Worm (Caenorhabditis elegans): Measurements from ENCODE around the gene tos-1.

Gene tos-1

ce11 chrV:9359674-9360073 is 15.7 kb upstream of the tos-1 start, which contains the start of gene gpa-3:
gpa-3 (minus strand) TSS chrV:9359774.
- TF ChIP-seq dao-5 (tag; optimal IDR thresholded peaks at IDR 0.05) (no peak), him-1 (tag; optimal IDR thresholded peaks at IDR 0.05) (no peak), W03F9.2 (tag; optimal IDR thresholded peaks at IDR 0.05) (no peak)

DNA sequence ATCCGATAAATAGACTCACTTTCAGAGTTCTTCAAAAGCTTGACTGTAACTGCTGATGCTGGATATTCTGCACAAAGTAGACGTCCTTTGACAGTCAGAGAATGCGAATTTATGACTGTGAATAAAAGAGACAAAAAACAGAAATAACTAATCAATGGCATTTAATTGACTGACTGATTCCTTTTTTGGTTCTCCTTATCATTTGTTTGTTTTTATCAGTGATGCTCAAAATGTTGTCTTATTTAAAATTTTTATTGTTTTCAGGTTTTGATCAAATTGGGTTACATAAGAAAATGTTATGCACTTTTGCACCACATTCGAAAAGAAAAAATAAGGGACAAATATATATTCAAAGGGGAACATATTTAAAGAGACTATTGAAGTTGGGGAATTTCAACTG is 12.3 kb upstream of the tos-1 start, which contains the start of gene ttr-49:
Gene ttr-49, minus strand, starts transcription at position 171 of the 400 bp plus-strand sequence.
- no peak for TF ChIP-seq him-1 (tag; optimal IDR thresholded peaks at IDR 0.05)

ce11 chrV:9355371-9355770 is 11.4 kb upstream of the tos-1 start, which contains the start of gene ttr-40:
ttr-40 (minus strand) TSS chrV:9355471.
- TF ChIP-seq W03F9.2 (tag; optimal IDR thresholded peaks at IDR 0.05) = no peak
- TF ChIP-seq him-1 (tag; optimal IDR thresholded peaks at IDR 0.05) = no peak
- TF ChIP-seq dao-5 (tag; optimal IDR thresholded peaks at IDR 0.05) = no peak

DNA sequence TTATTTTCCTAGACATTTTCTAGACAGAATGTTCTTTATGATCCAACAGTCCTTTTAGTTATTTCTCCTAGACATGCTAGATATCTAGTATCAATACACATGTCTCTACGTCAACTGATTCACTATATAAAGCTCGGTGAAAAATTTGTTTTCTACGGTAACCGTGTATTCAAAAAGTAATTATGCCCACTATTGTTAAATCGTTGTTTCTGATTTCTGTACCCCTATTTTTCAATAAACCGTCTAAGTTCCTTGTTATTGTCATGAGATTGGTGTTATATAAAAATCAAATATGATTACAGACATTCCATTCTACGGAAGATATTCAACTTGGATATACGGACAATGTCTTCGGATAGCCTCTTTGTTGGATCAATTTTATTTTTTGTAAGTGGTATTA is 8.9 kb upstream of the tos-1 start, which contains the start of gene srx-46:
Gene srx-46, plus strand, starts transcription at position 301 of the 400 bp plus-strand sequence.
- no peak for TF ChIP-seq him-1 (tag; optimal IDR thresholded peaks at IDR 0.05)
- TF ChIP-seq W03F9.2 (tag; optimal IDR thresholded peaks at IDR 0.05) = no peak
- TF ChIP-seq dao-5 (tag; optimal IDR thresholded peaks at IDR 0.05) = no peak

DNA sequence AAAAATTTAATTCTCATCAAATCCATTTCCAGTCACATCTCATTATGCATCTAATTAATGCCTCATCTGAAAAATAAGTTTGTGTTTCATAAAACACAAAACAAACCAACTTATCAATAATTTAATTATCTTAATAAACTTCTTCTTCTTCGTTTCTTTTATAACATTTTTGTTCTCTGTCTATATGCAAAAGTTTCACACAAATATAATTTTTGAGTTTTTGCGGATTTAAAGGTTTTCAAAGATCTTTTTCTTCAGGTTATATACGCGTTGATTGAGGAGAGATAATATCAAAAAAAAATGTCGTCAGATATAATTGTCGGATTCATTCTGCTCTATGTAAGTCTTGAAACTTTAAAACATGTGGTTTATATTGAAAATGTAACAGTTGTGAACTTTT is 5.7 kb upstream of the tos-1 start, which contains the start of gene srx-47:
Gene srx-47, plus strand, starts transcription at position 301 of the 400 bp plus-strand sequence.
- no peak for TF ChIP-seq him-1 (tag; optimal IDR thresholded peaks at IDR 0.05)
- no peak for TF ChIP-seq dao-5 (tag; optimal IDR thresholded peaks at IDR 0.05)
- no peak for TF ChIP-seq W03F9.2 (tag; optimal IDR thresholded peaks at IDR 0.05)

ce11 chrV:9346804-9347203 is 2.8 kb upstream of the tos-1 start, which contains the start of the genes K07B1.7 and try-5:
K07B1.7 (minus strand) TSS chrV:9346962.
try-5 (plus strand) TSS chrV:9347044.
- no peak for TF ChIP-seq dao-5 (tag; optimal IDR thresholded peaks at IDR 0.05)
- no peak for TF ChIP-seq W03F9.2 (tag; optimal IDR thresholded peaks at IDR 0.05)
- TF ChIP-seq him-1 (tag; optimal IDR thresholded peaks at IDR 0.05) = no peak

DNA sequence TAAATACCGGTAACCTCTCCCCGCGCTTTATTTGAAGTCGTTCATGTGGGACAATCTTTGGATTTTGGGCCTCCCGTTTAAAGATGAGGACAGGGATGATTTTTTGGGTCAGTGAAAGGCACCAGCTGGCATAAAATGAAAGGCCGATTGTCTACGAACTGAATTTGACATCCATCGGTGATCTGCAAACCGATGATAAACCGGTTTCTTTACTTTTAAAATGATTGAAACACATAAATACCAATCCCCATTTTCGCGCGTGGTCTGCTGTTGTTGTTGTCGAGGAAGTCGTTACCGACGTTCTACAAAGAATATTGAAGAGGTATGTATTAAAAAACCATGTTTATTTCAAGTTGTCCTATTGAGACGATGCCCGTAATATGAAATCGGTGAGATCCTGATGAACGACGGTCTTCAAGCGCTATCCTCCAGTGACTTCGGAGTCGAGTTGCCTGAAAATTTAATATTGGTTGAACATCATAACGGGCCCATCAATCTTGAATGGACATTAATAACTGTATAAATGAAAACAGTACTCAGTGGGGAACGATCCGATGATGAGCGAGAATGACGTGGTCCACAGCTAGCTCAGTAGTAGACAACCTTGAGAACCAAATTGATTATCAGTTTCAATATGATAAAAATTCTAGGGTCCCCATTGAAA is 906 bp downstream of the tos-1 start:
- no peak for TF ChIP-seq W03F9.2 (tag; optimal IDR thresholded peaks at IDR 0.05)
- no peak for TF ChIP-seq dao-5 (tag; optimal IDR thresholded peaks at IDR 0.05)
- TF ChIP-seq him-1 (tag; optimal IDR thresholded peaks at IDR 0.05) = no peak

- TF ChIP-seq W03F9.2 (tag; optimal IDR thresholded peaks at IDR 0.05) (no peak), him-1 (tag; optimal IDR thresholded peaks at IDR 0.05) (no peak), dao-5 (tag; optimal IDR thresholded peaks at IDR 0.05) (no peak)
These were observed 3.7 kb downstream of the tos-1 start for ce11 chrV:9340318-9340717.

ce11 chrV:9338452-9338851 is 5.6 kb downstream of the tos-1 start:
- TF ChIP-seq dao-5 (tag; optimal IDR thresholded peaks at IDR 0.05) (no peak), W03F9.2 (tag; optimal IDR thresholded peaks at IDR 0.05) (no peak), him-1 (tag; optimal IDR thresholded peaks at IDR 0.05) (no peak)

- no peak for TF ChIP-seq dao-5 (tag; optimal IDR thresholded peaks at IDR 0.05)
- TF ChIP-seq him-1 (tag; optimal IDR thresholded peaks at IDR 0.05) = no peak
- no peak for TF ChIP-seq W03F9.2 (tag; optimal IDR thresholded peaks at IDR 0.05)
These were observed 7.5 kb downstream of the tos-1 start, which contains the start of gene coq-6 for ce11 chrV:9336462-9336861. coq-6 (plus strand) TSS chrV:9336762.

- no peak for TF ChIP-seq dao-5 (tag; optimal IDR thresholded peaks at IDR 0.05)
- TF ChIP-seq W03F9.2 (tag; optimal IDR thresholded peaks at IDR 0.05) = peak; percentile 29
These were observed 9.8 kb downstream of the tos-1 start, which contains the start of gene ucp-4 for ce11 chrV:9334216-9334615. ucp-4 (plus strand) TSS chrV:9334298.

ce11 chrV:9333316-9334048 is 10.5 kb downstream of the tos-1 start, which contains the start of gene acl-14:
acl-14 (minus strand) TSS chrV:9333631.
- TF ChIP-seq him-1 (tag; optimal IDR thresholded peaks at IDR 0.05) (no peak), dao-5 (tag; optimal IDR thresholded peaks at IDR 0.05) (no peak), W03F9.2 (tag; optimal IDR thresholded peaks at IDR 0.05) (no peak)

ce11 chrV:9332611-9333315 is 11.2 kb downstream of the tos-1 start:
- TF ChIP-seq dao-5 (tag; optimal IDR thresholded peaks at IDR 0.05) = no peak
- TF ChIP-seq him-1 (tag; optimal IDR thresholded peaks at IDR 0.05) = no peak
- TF ChIP-seq W03F9.2 (tag; optimal IDR thresholded peaks at IDR 0.05) = no peak
